Fruit fly (Drosophila melanogaster): Measurements from ENCODE around the gene kin17.
A peak's percentile ranks its signal among the peaks of the same experiment; 100 is the strongest.

The kin17 gene

DNA sequence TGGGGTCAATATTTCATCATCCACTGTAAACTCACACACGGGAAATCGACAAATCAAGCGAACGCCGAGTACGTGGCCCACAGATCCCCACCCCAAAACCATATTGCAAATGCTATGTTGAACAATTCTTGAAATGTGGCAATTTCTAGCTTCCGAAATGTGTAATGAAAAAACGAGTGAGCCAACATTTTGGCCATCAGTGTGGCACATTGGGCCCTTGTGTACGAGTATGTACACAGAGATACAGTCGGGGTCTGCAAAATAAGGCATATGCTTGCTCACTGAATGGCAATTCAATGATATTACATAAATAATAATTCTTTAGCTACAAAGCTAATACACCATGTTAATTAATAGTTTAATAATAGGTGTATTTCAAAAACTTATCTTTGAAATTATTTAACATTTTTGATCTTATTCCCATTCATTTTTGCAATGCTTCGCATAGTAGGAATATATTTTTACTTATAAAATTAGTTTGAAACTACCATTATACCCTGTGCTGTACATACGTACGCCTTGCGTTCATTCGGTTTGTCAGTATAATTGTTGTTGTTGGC lies 43.0 kb downstream of the kin17 start (continued):
- TF ChIP-seq topi (GFP tag; optimal IDR thresholded peaks at IDR 0.05) (peak; percentile 92), CG31627 (GFP tag; optimal IDR thresholded peaks at IDR 0.05) (peak; percentile 93), cyc (GFP tag; optimal IDR thresholded peaks at IDR 0.05) (peak; percentile 92), Hr4 (GFP tag; optimal IDR thresholded peaks at IDR 0.05) (peak; percentile 92), CG4318 (GFP tag; optimal IDR thresholded peaks at IDR 0.05) (peak; percentile 87), CG9139 (GFP tag; optimal IDR thresholded peaks at IDR 0.05) (peak; percentile 78), Sox15 (GFP tag; optimal IDR thresholded peaks at IDR 0.05) (peak; percentile 86), Eip78C (GFP tag) (peak; percentile 99), Lpt (GFP tag; optimal IDR thresholded peaks at IDR 0.05) (peak; percentile 90), CG16779 (tag; optimal IDR thresholded peaks at IDR 0.05) (peak; percentile 84), CG11762 (GFP tag; optimal IDR thresholded peaks at IDR 0.05; ENCODE audit: insufficient read depth) (peak; percentile 86), ss (GFP tag; optimal IDR thresholded peaks at IDR 0.05) (peak; percentile 81 to 83), fkh (GFP tag; optimal IDR thresholded peaks at IDR 0.05) (peak; percentile 88), OdsH (GFP tag; optimal IDR thresholded peaks at IDR 0.05) (peak; percentile 96), CG8319 (GFP tag; optimal IDR thresholded peaks at IDR 0.05) (peak; percentile 91), Hr39 (GFP tag; optimal IDR thresholded peaks at IDR 0.05) (peak; percentile 91), CG6163 (GFP tag; IDR thresholded peaks at IDR 0.05) (peak; percentile 84), CG8119 (GFP tag; IDR thresholded peaks at IDR 0.05) (peak; percentile 96), CG6808 (GFP tag; optimal IDR thresholded peaks at IDR 0.05) (peak; percentile 89), vri (GFP tag; optimal IDR thresholded peaks at IDR 0.05) (peak; percentile 88), CG11294 (GFP tag; IDR thresholded peaks at IDR 0.05) (peak; percentile 83), net (GFP tag; optimal IDR thresholded peaks at IDR 0.05) (peak; percentile 95), CG11902 (GFP tag; optimal IDR thresholded peaks at IDR 0.05) (peak; percentile 88), pdm3 (GFP tag; optimal IDR thresholded peaks at IDR 0.05) (peak; percentile 94), CG7368 (GFP tag; optimal IDR thresholded peaks at IDR 0.05) (peak; percentile 83), esn (GFP tag; optimal IDR thresholded peaks at IDR 0.05) (peak; percentile 95), CG6854 (GFP tag; optimal IDR thresholded peaks at IDR 0.05) (peak; percentile 75), Ets96B (tag; optimal IDR thresholded peaks at IDR 0.05) (peak; percentile 89), CG3919 (GFP tag; optimal IDR thresholded peaks at IDR 0.05) (peak; percentile 93), achi (GFP tag; optimal IDR thresholded peaks at IDR 0.05) (peak; percentile 92), spab (GFP tag; optimal IDR thresholded peaks at IDR 0.05) (peak; percentile 89), dac (GFP tag; optimal IDR thresholded peaks at IDR 0.05) (peak; percentile 79), CG1621 (tag; optimal IDR thresholded peaks at IDR 0.05) (peak; percentile 77)

DNA sequence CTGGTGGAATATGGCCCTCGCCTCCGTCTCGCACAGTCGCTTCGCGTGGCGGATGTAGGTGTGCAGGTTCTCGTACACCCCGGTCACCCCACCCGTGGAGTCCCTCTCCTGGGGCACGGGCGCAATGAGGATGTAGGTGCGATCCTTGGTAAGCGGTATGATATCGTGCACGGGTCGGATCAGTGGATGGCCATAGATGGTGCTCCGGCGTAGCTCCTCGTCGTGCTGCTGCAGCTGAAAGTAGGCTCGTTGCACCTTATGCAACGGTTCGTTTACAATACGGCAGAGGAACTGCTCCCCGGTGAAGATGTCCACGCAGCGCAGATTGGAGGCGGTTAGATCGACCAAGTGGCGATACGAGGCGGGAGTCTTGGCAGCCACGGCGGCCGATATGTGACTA lies 43.9 kb downstream of the kin17 start:
- TF ChIP-seq Gug (GFP tag; IDR thresholded peaks at IDR 0.05) (no peak), vri (GFP tag; optimal IDR thresholded peaks at IDR 0.05) (no peak), fd59A (GFP tag; optimal IDR thresholded peaks at IDR 0.05) (no peak), ss (GFP tag; optimal IDR thresholded peaks at IDR 0.05) (no peak), CG9139 (GFP tag; optimal IDR thresholded peaks at IDR 0.05) (no peak), CG6854 (GFP tag; optimal IDR thresholded peaks at IDR 0.05) (no peak), OdsH (GFP tag; optimal IDR thresholded peaks at IDR 0.05) (no peak), acj6 (GFP tag; optimal IDR thresholded peaks at IDR 0.05) (no peak), Eip75B (GFP tag; optimal IDR thresholded peaks at IDR 0.05) (no peak), Sox14 (GFP tag; optimal IDR thresholded peaks at IDR 0.05) (no peak), Hr38 (GFP tag; optimal IDR thresholded peaks at IDR 0.05) (no peak), Eip78C (GFP tag) (no peak)

Data from whole organism, prepupa.